Worm (Caenorhabditis elegans) whole organism, L2 larva: Measurements from ENCODE around the gene tat-1.

Experiments
- C34F6.9 ChIP-seq: fragments of 150-350 bp; optimal IDR thresholded peaks from 2 replicates; lab custom pipeline; 2014; ENCODE audit warnings: missing biosample characterization, missing genetic modification characterization
- F13H6.1 ChIP-seq: sonication (generic microtip); optimal IDR thresholded peaks from 2 replicates; lab custom pipeline; 2016; ENCODE audit warnings: missing genetic modification characterization, missing compliant biosample characterization
- R02D3.7 ChIP-seq: fragments of 150-350 bp; optimal IDR thresholded peaks from 2 replicates; lab custom pipeline; 2014; ENCODE audit warnings: missing biosample characterization, missing genetic modification characterization
- ZK546.5 ChIP-seq: sonication (generic microtip); optimal IDR thresholded peaks from 2 replicates; lab custom pipeline; 2017; ENCODE audit warnings: missing biosample characterization, missing genetic modification characterization
- alr-1 ChIP-seq: fragments of 150-350 bp; optimal IDR thresholded peaks from 2 replicates; lab custom pipeline; 2014; ENCODE audit warnings: missing biosample characterization, missing genetic modification characterization
- ama-1 ChIP-seq: fragments of 150-350 bp; optimal IDR thresholded peaks from 2 replicates; lab custom pipeline; 2018; ENCODE audit warnings: inconsistent platforms
- crh-2 ChIP-seq: sonication (generic microtip); optimal IDR thresholded peaks from 2 replicates; lab custom pipeline; 2017; ENCODE audit warnings: missing biosample characterization, missing genetic modification characterization
- egl-27 ChIP-seq: sonication (generic microtip); optimal IDR thresholded peaks from 3 replicates; lab custom pipeline; 2017; ENCODE audit warnings: missing biosample characterization, missing genetic modification reagents, missing genetic modification characterization
- elt-1 ChIP-seq: fragments of 150-350 bp; optimal IDR thresholded peaks from 2 replicates; lab custom pipeline; 2014; ENCODE audit warnings: missing biosample characterization, missing genetic modification characterization
- elt-3 ChIP-seq: sonication (generic microtip); optimal IDR thresholded peaks from 2 replicates; lab custom pipeline; 2017; ENCODE audit warnings: missing biosample characterization, missing genetic modification characterization
- fos-1 ChIP-seq: fragments of 150-350 bp; optimal IDR thresholded peaks from 2 replicates; lab custom pipeline; 2014; ENCODE audit warnings: missing biosample characterization, missing genetic modification characterization
- gmeb-1 ChIP-seq: fragments of 150-350 bp; optimal IDR thresholded peaks from 2 replicates; lab custom pipeline; 2014; ENCODE audit warnings: missing biosample characterization, missing genetic modification characterization
- lin-11 ChIP-seq: fragments of 150-350 bp; sonication (generic microtip); optimal IDR thresholded peaks from 2 replicates; lab custom pipeline; 2014; ENCODE audit warnings: missing biosample characterization, missing genetic modification characterization, inconsistent platforms, mixed read lengths
- lin-13 ChIP-seq: fragments of 150-350 bp; optimal IDR thresholded peaks from 2 replicates; lab custom pipeline; 2014; ENCODE audit warnings: missing biosample characterization, missing genetic modification reagents, missing genetic modification characterization
- lsy-2 ChIP-seq, 2 experiments: fragments of 150-350 bp in 1 of 2; sonication (generic microtip) in 1 of 2; optimal IDR thresholded peaks; 2 replicates each; lab custom pipeline; 2014 to 2017; ENCODE audit warnings: missing biosample characterization in 2 of 2, missing genetic modification characterization in 2 of 2
- mab-5 ChIP-seq: fragments of 150-350 bp; optimal IDR thresholded peaks from 2 replicates; lab custom pipeline; 2014; ENCODE audit warnings: missing biosample characterization, missing genetic modification characterization
- mbf-1 ChIP-seq: sonication (generic microtip); optimal IDR thresholded peaks from 2 replicates; lab custom pipeline; 2017; ENCODE audit warnings: missing biosample characterization, missing genetic modification characterization
- mdl-1 ChIP-seq, 2 experiments: fragments of 150-350 bp in 1 of 2; sonication (generic microtip) in 1 of 2; optimal IDR thresholded peaks; 2 replicates each; lab custom pipeline; 2017; ENCODE audit warnings: missing biosample characterization in 2 of 2, missing genetic modification characterization in 2 of 2
- nhr-10 ChIP-seq: sonication (generic microtip); optimal IDR thresholded peaks from 2 replicates; lab custom pipeline; 2017; ENCODE audit warnings: missing biosample characterization, missing genetic modification characterization
- nhr-12 ChIP-seq: fragments of 150-350 bp; optimal IDR thresholded peaks from 2 replicates; lab custom pipeline; 2014; ENCODE audit warnings: missing biosample characterization, missing genetic modification characterization
- nhr-129 ChIP-seq: fragments of 150-350 bp; optimal IDR thresholded peaks from 2 replicates; lab custom pipeline; 2014; ENCODE audit warnings: missing biosample characterization, missing genetic modification characterization
- nhr-21 ChIP-seq: fragments of 150-350 bp; optimal IDR thresholded peaks from 2 replicates; lab custom pipeline; 2014; ENCODE audit warnings: missing biosample characterization, missing genetic modification characterization
- nhr-23 ChIP-seq: fragments of 150-350 bp; optimal IDR thresholded peaks from 2 replicates; lab custom pipeline; 2014; ENCODE audit warnings: missing biosample characterization, missing genetic modification reagents, missing genetic modification characterization
- nhr-237 ChIP-seq: fragments of 150-350 bp; optimal IDR thresholded peaks from 2 replicates; lab custom pipeline; 2014; ENCODE audit warnings: missing biosample characterization, missing genetic modification characterization
- nhr-25 ChIP-seq: fragments of 150-350 bp; sonication (generic microtip); optimal IDR thresholded peaks from 3 replicates; lab custom pipeline; 2014; ENCODE audit warnings: missing biosample characterization, missing genetic modification characterization
- nhr-6 ChIP-seq: fragments of 150-350 bp; optimal IDR thresholded peaks from 2 replicates; lab custom pipeline; 2014; ENCODE audit warnings: missing biosample characterization, missing genetic modification characterization
- nhr-77 ChIP-seq: fragments of 150-350 bp; optimal IDR thresholded peaks from 2 replicates; lab custom pipeline; 2014; ENCODE audit warnings: missing biosample characterization, missing genetic modification characterization
- peb-1 ChIP-seq: fragments of 150-350 bp; optimal IDR thresholded peaks from 2 replicates; lab custom pipeline; 2014; ENCODE audit warnings: missing biosample characterization, missing genetic modification characterization
- sem-4 ChIP-seq: fragments of 150-350 bp; optimal IDR thresholded peaks from 2 replicates; lab custom pipeline; 2014; ENCODE audit warnings: missing biosample characterization, missing genetic modification reagents, missing genetic modification characterization
- skn-1 ChIP-seq: sonication (generic microtip); optimal IDR thresholded peaks from 2 replicates; lab custom pipeline; 2017; ENCODE audit warnings: missing biosample characterization, missing genetic modification characterization
- sma-3 ChIP-seq: sonication (generic microtip); optimal IDR thresholded peaks from 2 replicates; lab custom pipeline; 2016; ENCODE audit warnings: missing genetic modification reagents, missing genetic modification characterization, missing compliant biosample characterization
- sma-9 ChIP-seq, 2 experiments: fragments of 150-350 bp in 1 of 2; sonication (generic microtip) in 1 of 2; optimal IDR thresholded peaks; 2 replicates each; lab custom pipeline; 2014 to 2016; ENCODE audit warnings: missing genetic modification characterization in 2 of 2, mild to moderate bottlenecking in 1 of 2, missing biosample characterization in 1 of 2, missing compliant biosample characterization in 1 of 2, missing genetic modification reagents in 1 of 2, moderate library complexity in 1 of 2
- unc-39 ChIP-seq: fragments of 150-350 bp; optimal IDR thresholded peaks from 2 replicates; lab custom pipeline; 2014; ENCODE audit warnings: missing biosample characterization, missing genetic modification characterization
- unc-62 ChIP-seq: fragments of 150-350 bp; optimal IDR thresholded peaks from 2 replicates; lab custom pipeline; 2014; ENCODE audit warnings: missing biosample characterization, missing genetic modification reagents, missing genetic modification characterization
- ztf-1 ChIP-seq: fragments of 200-800 bp; sonication (Bioruptor generic); conservative IDR thresholded peaks from 2 replicates; pipeline ENCODE4 v1.3.6; 2022; ENCODE audit warnings: missing genetic modification characterization, missing compliant biosample characterization
- ztf-11 ChIP-seq: sonication (generic microtip); optimal IDR thresholded peaks from 2 replicates; lab custom pipeline; 2017; ENCODE audit warnings: missing biosample characterization, missing genetic modification characterization
- ztf-4 ChIP-seq: fragments of 150-350 bp; optimal IDR thresholded peaks from 2 replicates; lab custom pipeline; 2014; ENCODE audit warnings: missing biosample characterization, missing genetic modification characterization

Gene tat-1

DNA sequence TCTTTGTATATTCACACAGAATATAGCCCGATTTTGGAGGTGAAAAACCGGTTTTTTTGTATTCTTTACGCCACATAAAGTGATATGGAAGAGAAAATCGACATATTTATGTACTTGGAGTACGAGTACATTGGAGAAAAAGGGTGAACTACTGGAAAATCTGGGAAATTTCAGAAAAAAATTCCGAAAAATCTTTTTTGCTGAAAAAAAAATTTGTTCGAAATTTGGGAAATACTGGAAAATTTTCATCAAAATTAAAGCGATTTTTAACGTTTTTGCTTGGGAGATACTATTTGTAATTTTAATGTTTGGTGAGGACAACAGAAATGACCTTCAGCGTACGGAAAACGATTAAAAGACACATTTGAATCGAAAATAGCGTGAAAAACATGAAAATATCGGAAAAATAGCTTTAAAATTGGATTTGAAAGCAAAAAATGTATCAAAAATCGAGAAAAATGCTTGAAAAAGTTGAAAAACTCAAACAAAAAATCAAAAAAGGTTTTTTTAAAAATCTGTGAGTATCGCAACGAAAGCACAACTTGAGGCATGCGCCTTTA, 4.4 kb upstream of the tat-1 start:
- no peak for TF ChIP-seq elt-3 (tag; lab: Kevin White, UChicago)
- no peak for TF ChIP-seq ama-1 (lab: Kevin White, UChicago)
- peak; percentile 52 for TF ChIP-seq nhr-25
- no peak for TF ChIP-seq sma-9 (GFP tag; optimal IDR thresholded peaks at IDR 0.05; lab: Kevin White, UChicago)
- TF ChIP-seq sma-9 (tag; optimal IDR thresholded peaks at IDR 0.05; lab: Kevin White, UChicago) = no peak
- TF ChIP-seq sma-3 = no peak
- TF ChIP-seq peb-1 = no peak
- no peak for TF ChIP-seq mbf-1 (tag; lab: Kevin White, UChicago)
- TF ChIP-seq unc-62 (GFP tag; lab: Kevin White, UChicago) = no peak
- TF ChIP-seq nhr-129 (tag; lab: Kevin White, UChicago) = no peak
- no peak for TF ChIP-seq egl-27 (tag; lab: Kevin White, UChicago)
- TF ChIP-seq nhr-23 (tag; lab: Kevin White, UChicago) = no peak
- no peak for TF ChIP-seq nhr-21 (tag; lab: Kevin White, UChicago)
- TF ChIP-seq mab-5 (tag; lab: Kevin White, UChicago) = peak; percentile 17
- peak; percentile 81 for TF ChIP-seq nhr-12 (tag; lab: Kevin White, UChicago)
- TF ChIP-seq unc-39 (tag; lab: Kevin White, UChicago) = no peak
- no peak for TF ChIP-seq C34F6.9 (tag; lab: Kevin White, UChicago)
- TF ChIP-seq lin-11 (tag; lab: Kevin White, UChicago) = no peak

DNA sequence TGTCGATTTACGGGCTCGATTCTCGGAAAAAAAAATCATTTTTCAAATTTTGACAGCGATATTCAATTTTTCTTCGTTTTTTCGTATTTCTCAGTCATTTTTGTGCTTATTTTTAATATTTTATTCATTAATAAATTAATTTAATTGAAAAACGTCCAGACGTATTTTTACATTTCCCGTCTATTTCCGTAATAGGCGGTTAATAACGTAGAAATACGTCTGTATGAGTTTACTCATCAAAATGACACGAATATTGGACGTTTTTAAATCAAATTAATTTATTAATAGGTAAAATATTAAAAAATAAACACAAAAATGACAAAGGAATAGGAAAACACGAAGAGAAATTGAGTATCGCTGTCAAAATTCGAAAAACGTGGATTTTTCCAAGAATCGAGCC, 3.1 kb upstream of the tat-1 start:
- TF ChIP-seq lin-13 (GFP tag; lab: Kevin White, UChicago) = no peak
- TF ChIP-seq lsy-2 (tag; optimal IDR thresholded peaks at IDR 0.05; lab: Kevin White, UChicago) = no peak
- no peak for TF ChIP-seq unc-62 (GFP tag; lab: Kevin White, UChicago)
- peak; percentile 94 for TF ChIP-seq nhr-25
- no peak for TF ChIP-seq nhr-237 (tag; lab: Kevin White, UChicago)
- TF ChIP-seq nhr-23 (tag; lab: Kevin White, UChicago) = no peak
- TF ChIP-seq gmeb-1 (tag; lab: Kevin White, UChicago) = no peak

DNA sequence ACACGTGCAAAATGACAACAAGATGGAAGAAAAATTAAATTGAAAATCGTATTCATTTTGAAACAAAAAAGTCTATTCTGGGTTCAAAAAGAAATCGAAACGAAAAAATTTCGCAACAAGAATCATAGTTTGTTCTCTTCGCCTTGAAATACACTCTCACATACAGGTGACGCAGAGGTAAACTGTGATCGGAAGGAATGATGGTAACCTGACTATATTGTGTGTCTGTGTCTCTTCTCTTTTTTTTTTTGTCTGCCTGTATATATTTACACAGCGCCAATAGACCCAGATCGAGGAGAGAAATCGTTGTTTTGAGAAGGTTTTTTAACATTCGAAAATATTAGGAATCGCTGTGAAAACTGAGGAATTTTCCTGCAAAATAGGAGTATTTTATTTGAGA, 2.5 kb upstream of the tat-1 start:
- TF ChIP-seq alr-1 (tag; lab: Kevin White, UChicago) = no peak
- no peak for TF ChIP-seq sem-4 (tag; lab: Kevin White, UChicago)
- peak; percentile 76 for TF ChIP-seq nhr-129 (tag; lab: Kevin White, UChicago)
- TF ChIP-seq C34F6.9 (tag; lab: Kevin White, UChicago) = peak; percentile 12
- peak; percentile 31 for TF ChIP-seq gmeb-1 (tag; lab: Kevin White, UChicago)
- no peak for TF ChIP-seq elt-3 (tag; lab: Kevin White, UChicago)
- peak; percentile 97 for TF ChIP-seq fos-1 (tag; lab: Kevin White, UChicago)
- no peak for TF ChIP-seq unc-62 (GFP tag; lab: Kevin White, UChicago)
- TF ChIP-seq F13H6.1 (tag; lab: Kevin White, UChicago) = peak; percentile 45

DNA sequence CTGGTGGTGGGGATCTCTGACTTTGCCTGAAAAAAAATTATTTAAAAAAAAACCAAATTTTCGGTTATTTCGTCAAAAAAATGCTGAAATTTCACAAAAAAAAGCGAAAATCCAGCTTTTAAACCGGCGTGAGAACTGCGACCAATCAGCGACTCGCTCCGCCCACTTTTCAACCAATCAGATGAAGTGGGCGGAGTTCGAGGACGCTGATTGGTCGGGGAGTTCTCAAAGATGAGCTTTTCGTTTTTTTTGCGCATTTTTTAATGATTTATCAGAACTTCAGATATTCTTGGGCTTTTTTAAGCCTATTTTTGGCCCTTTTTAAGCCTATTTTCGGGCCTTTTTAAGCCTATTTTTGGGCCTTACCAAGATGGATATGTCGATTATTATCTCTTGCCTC, 1.3 kb downstream of the tat-1 start:
- TF ChIP-seq skn-1 (tag; lab: Kevin White, UChicago) = no peak
- no peak for TF ChIP-seq mdl-1 (tag; optimal IDR thresholded peaks at IDR 0.05; lab: Kevin White, UChicago)
- no peak for TF ChIP-seq alr-1 (tag; lab: Kevin White, UChicago)
- no peak for TF ChIP-seq nhr-77 (tag; lab: Kevin White, UChicago)
- no peak for TF ChIP-seq nhr-10 (tag; lab: Kevin White, UChicago)
- no peak for TF ChIP-seq nhr-6 (tag; lab: Kevin White, UChicago)
- no peak for TF ChIP-seq crh-2 (tag; lab: Kevin White, UChicago)

DNA sequence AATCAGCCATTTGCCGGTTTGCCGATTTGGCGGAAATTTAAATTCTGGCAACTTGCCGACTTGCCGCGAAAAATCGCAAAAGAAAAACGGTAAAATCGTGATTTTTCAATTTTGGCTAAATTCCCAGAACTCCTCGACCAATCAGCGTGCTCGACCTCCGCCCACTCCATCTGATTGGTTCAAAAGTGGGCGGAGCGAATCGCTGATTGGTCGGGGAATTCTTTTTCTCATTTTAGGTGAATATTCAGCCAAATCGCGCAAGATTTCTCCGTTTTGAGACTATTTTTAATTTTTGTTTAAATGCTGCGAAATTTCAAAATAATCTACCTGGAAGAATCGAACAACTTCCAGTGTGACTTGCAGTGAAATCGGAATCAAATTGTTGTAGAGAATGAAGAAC, 7.0 kb downstream of the tat-1 start:
- no peak for TF ChIP-seq crh-2 (tag; lab: Kevin White, UChicago)
- no peak for TF ChIP-seq ztf-4 (tag; lab: Kevin White, UChicago)
- no peak for TF ChIP-seq nhr-237 (tag; lab: Kevin White, UChicago)
- TF ChIP-seq, all 48 proteins: peak for 0

DNA sequence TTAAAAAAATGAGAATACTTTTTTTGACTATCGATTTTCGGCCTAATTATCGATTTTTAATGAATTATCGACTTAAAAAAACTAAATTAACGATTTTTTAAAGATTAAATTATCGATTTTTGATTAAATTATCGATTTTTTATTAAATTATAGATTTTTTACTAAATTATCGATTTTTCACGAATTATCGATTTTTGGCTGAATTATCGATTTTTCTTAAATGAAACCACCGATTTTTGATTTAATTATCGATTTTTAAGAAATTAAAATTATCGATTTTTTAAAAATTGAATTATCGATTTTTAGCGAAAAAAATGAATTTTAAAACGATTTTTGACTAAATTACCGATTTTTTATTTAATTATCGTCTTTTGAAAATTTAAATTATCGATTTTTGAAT, 9.8 kb downstream of the tat-1 start:
- TF ChIP-seq sem-4 (tag; lab: Kevin White, UChicago) (no peak), ZK546.5 (no peak), lin-11 (tag; lab: Kevin White, UChicago) (no peak), ztf-1 (no peak), sma-3 (no peak), ztf-4 (tag; lab: Kevin White, UChicago) (no peak), elt-1 (tag; lab: Kevin White, UChicago) (no peak), nhr-10 (tag; lab: Kevin White, UChicago) (no peak), lsy-2 (tag; optimal IDR thresholded peaks at IDR 0.05; lab: Kevin White, UChicago) (no peak), R02D3.7 (tag; lab: Kevin White, UChicago) (no peak), ztf-11 (no peak), alr-1 (tag; lab: Kevin White, UChicago) (no peak)
